Worm (Caenorhabditis elegans) whole organism, young adult: Measurements from ENCODE around the gene ttr-27.

Experiments used
- F37B4.10 ChIP-seq: fragments of 200-800 bp; sonication (Bioruptor generic); IDR thresholded peaks from 2 replicates; pipeline ENCODE4 v1.3.6; 2022; ENCODE audit warnings: missing genetic modification characterization, missing compliant biosample characterization
- F49E8.2 ChIP-seq: sonication (generic microtip); optimal IDR thresholded peaks from 3 replicates; lab custom pipeline; 2017; ENCODE audit warnings: missing genetic modification characterization, mild to moderate bottlenecking, missing compliant biosample characterization, antibody characterized with exemption, moderate library complexity; ENCODE audit not compliant: insufficient read depth
- F57C9.4 ChIP-seq: sonication (generic microtip); optimal IDR thresholded peaks from 2 replicates; lab custom pipeline; 2017; ENCODE audit warnings: mild to moderate bottlenecking, missing genetic modification characterization, missing compliant biosample characterization
- T26A5.8 ChIP-seq: sonication (generic microtip); optimal IDR thresholded peaks from 2 replicates; lab custom pipeline; 2016; ENCODE audit warnings: missing genetic modification characterization, missing compliant biosample characterization
- Y53G8AR.9 ChIP-seq: fragments of 200-800 bp; sonication (Bioruptor generic); conservative IDR thresholded peaks from 2 replicates; pipeline ENCODE4 v1.3.6; 2022; ENCODE audit warnings: missing genetic modification reagents, missing genetic modification characterization, missing compliant biosample characterization
- Y79H2A.3 ChIP-seq: fragments of 200-800 bp; sonication (Bioruptor generic); conservative IDR thresholded peaks from 2 replicates; pipeline ENCODE4 v1.3.6; 2022; ENCODE audit warnings: missing genetic modification reagents, missing genetic modification characterization, missing compliant biosample characterization
- ZK185.1 ChIP-seq: sonication (generic microtip); optimal IDR thresholded peaks from 2 replicates; lab custom pipeline; 2016; ENCODE audit warnings: mild to moderate bottlenecking, missing genetic modification characterization, missing compliant biosample characterization; ENCODE audit not compliant: poor library complexity, severe bottlenecking
- akir-1 ChIP-seq: fragments of 200-800 bp; sonication (Bioruptor generic); optimal IDR thresholded peaks from 2 replicates; lab custom pipeline; 2018; ENCODE audit warnings: mild to moderate bottlenecking, missing genetic modification characterization, moderate library complexity, missing compliant biosample characterization
- aptf-3 ChIP-seq: fragments of 200-800 bp; sonication (Bioruptor generic); IDR thresholded peaks from 2 replicates; pipeline ENCODE4 v1.3.6; 2022; ENCODE audit warnings: missing genetic modification characterization, missing compliant biosample characterization
- bed-1 ChIP-seq: fragments of 200-800 bp; sonication (Bioruptor generic); IDR thresholded peaks from 2 replicates; pipeline ENCODE4 v1.3.6; 2022; ENCODE audit warnings: missing genetic modification reagents, missing genetic modification characterization, missing compliant biosample characterization
- ceh-58 ChIP-seq: fragments of 200-800 bp; sonication (Bioruptor generic); IDR thresholded peaks from 2 replicates; pipeline ENCODE4 v1.3.6; 2022; ENCODE audit warnings: missing genetic modification characterization, missing compliant biosample characterization
- chd-7 ChIP-seq: sonication (generic microtip); optimal IDR thresholded peaks from 2 replicates; lab custom pipeline; 2016; ENCODE audit warnings: mild to moderate bottlenecking, missing genetic modification characterization, moderate library complexity, missing compliant biosample characterization
- dpff-1 ChIP-seq: sonication (generic microtip); optimal IDR thresholded peaks from 2 replicates; lab custom pipeline; 2017; ENCODE audit warnings: mild to moderate bottlenecking, missing genetic modification characterization, missing compliant biosample characterization
- egrh-3 ChIP-seq: fragments of 200-800 bp; sonication (Bioruptor generic); IDR thresholded peaks from 2 replicates; pipeline ENCODE4 v1.3.6; 2022; ENCODE audit warnings: missing genetic modification reagents, missing genetic modification characterization, missing compliant biosample characterization
- ets-4 ChIP-seq: fragments of 200-800 bp; sonication (Bioruptor generic); optimal IDR thresholded peaks from 2 replicates; lab custom pipeline; 2018; ENCODE audit warnings: mild to moderate bottlenecking, missing genetic modification characterization, missing compliant biosample characterization
- gei-17 ChIP-seq: fragments of 200-800 bp; sonication (Bioruptor generic); optimal IDR thresholded peaks from 2 replicates; lab custom pipeline; 2018; ENCODE audit warnings: mild to moderate bottlenecking, missing genetic modification characterization, missing compliant biosample characterization
- hmg-20 ChIP-seq: fragments of 200-800 bp; sonication (Bioruptor generic); IDR thresholded peaks from 2 replicates; pipeline ENCODE4 v1.3.6; 2022; ENCODE audit warnings: missing genetic modification reagents, missing genetic modification characterization, missing compliant biosample characterization
- hrde-1 ChIP-seq: sonication (generic microtip); optimal IDR thresholded peaks from 2 replicates; lab custom pipeline; 2016; ENCODE audit warnings: missing genetic modification characterization, mild to moderate bottlenecking, missing compliant biosample characterization, moderate library complexity, missing genotype, missing genetic modification reagents, borderline replicate concordance
- let-607 ChIP-seq, 2 experiments: fragments of 200-800 bp in 1 of 2; sonication (Bioruptor generic) in 1 of 2; sonication (generic microtip) in 1 of 2; optimal IDR thresholded peaks; 2 replicates each; lab custom pipeline; 2016 to 2018; ENCODE audit warnings: mild to moderate bottlenecking in 2 of 2, missing compliant biosample characterization in 2 of 2, missing genetic modification characterization in 2 of 2, moderate library complexity in 2 of 2, missing genotype in 1 of 2
- lin-35 ChIP-seq, 3 experiments: fragments of 150-350 bp in 2 of 3; sonication (generic microtip) in 1 of 3; optimal IDR thresholded peaks; 2 replicates each; lab custom pipeline; 2014 to 2018; ENCODE audit warnings: missing biosample characterization in 3 of 3, missing genetic modification characterization in 3 of 3, missing genetic modification reagents in 3 of 3
- lin-40 ChIP-seq: sonication (generic microtip); optimal IDR thresholded peaks from 2 replicates; lab custom pipeline; 2016; ENCODE audit warnings: missing genetic modification characterization, mild to moderate bottlenecking, missing compliant biosample characterization, missing genotype, missing genetic modification reagents
- lsy-27 ChIP-seq: sonication (generic microtip); optimal IDR thresholded peaks from 2 replicates; lab custom pipeline; 2017; ENCODE audit warnings: missing genetic modification characterization, mild to moderate bottlenecking, missing compliant biosample characterization, antibody characterized with exemption, missing genotype, borderline replicate concordance; ENCODE audit not compliant: insufficient read depth
- madf-3 ChIP-seq: fragments of 200-800 bp; sonication (Bioruptor generic); IDR thresholded peaks from 2 replicates; pipeline ENCODE4 v1.3.6; 2022; ENCODE audit warnings: missing genetic modification reagents, missing genetic modification characterization, missing compliant biosample characterization
- madf-6 ChIP-seq: fragments of 200-800 bp; sonication (Bioruptor generic); IDR thresholded peaks from 2 replicates; pipeline ENCODE4 v1.3.6; 2022; ENCODE audit warnings: missing genetic modification reagents, missing genetic modification characterization, missing compliant biosample characterization
- mes-4 ChIP-seq: sonication (generic microtip); optimal IDR thresholded peaks from 2 replicates; lab custom pipeline; 2016; ENCODE audit warnings: missing genotype, missing genetic modification characterization, missing compliant biosample characterization
- nfya-1 ChIP-seq: sonication (generic microtip); optimal IDR thresholded peaks from 2 replicates; lab custom pipeline; 2017; ENCODE audit warnings: antibody characterized with exemption, missing compliant biosample characterization, missing genetic modification characterization, borderline replicate concordance; ENCODE audit not compliant: insufficient read depth
- nhr-27 ChIP-seq: fragments of 200-800 bp; sonication (Bioruptor generic); optimal IDR thresholded peaks from 2 replicates; lab custom pipeline; 2018; ENCODE audit warnings: mild to moderate bottlenecking, missing genetic modification characterization, moderate library complexity, missing compliant biosample characterization
- pha-4 ChIP-seq: fragments of 150-350 bp; sonication (generic microtip); optimal IDR thresholded peaks from 2 replicates; lab custom pipeline; 2014; ENCODE audit warnings: missing biosample characterization, missing genetic modification reagents, missing genetic modification characterization
- somi-1 ChIP-seq: fragments of 200-800 bp; sonication (Bioruptor generic); optimal IDR thresholded peaks from 2 replicates; lab custom pipeline; 2018; ENCODE audit warnings: mild to moderate bottlenecking, missing genetic modification characterization, missing compliant biosample characterization
- sptf-2 ChIP-seq: fragments of 200-800 bp; sonication (Bioruptor generic); optimal IDR thresholded peaks from 2 replicates; lab custom pipeline; 2018; ENCODE audit warnings: mild to moderate bottlenecking, missing genetic modification characterization, missing compliant biosample characterization
- tlf-1 ChIP-seq: fragments of 200-800 bp; sonication (Bioruptor generic); optimal IDR thresholded peaks from 2 replicates; lab custom pipeline; 2018; ENCODE audit warnings: mild to moderate bottlenecking, missing genetic modification characterization, missing compliant biosample characterization
- unc-130 ChIP-seq: sonication (generic microtip); optimal IDR thresholded peaks from 2 replicates; lab custom pipeline; 2016; ENCODE audit warnings: missing genetic modification reagents, missing genetic modification characterization, missing compliant biosample characterization
- ztf-25 ChIP-seq: fragments of 200-800 bp; sonication (Bioruptor generic); IDR thresholded peaks from 2 replicates; pipeline ENCODE4 v1.3.6; 2022; ENCODE audit warnings: missing genetic modification reagents, missing genetic modification characterization, missing compliant biosample characterization
- ztf-26 ChIP-seq: sonication (generic microtip); optimal IDR thresholded peaks from 2 replicates; lab custom pipeline; 2017; ENCODE audit warnings: missing genetic modification characterization, missing compliant biosample characterization

Gene ttr-27

ce11 chrV:12896850-12897249 is 7.0 kb downstream of the ttr-27 start:
- no peak for TF ChIP-seq chd-7
- TF ChIP-seq, all 124 proteins: peak for 0

DNA sequence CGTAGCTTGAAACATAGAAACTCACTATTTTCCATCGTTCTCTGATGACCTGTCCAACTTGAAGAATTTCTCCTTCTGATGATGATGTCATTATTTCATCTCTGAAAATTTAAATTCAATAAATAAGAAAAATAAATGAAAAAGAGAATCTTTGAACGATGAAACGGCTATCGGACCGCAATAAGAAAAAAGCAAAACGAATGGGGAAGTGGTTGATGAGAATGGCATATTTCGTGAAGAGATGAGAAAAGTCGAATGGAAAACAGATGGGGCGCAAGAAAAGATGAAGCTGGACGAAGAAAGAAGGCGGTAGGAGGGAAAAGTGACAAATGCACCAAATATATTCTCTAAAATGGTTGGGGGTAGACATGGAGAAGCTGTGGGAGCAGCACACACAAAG is 8.1 kb downstream of the ttr-27 start, which contains the start of gene ttbk-7:
Gene ttbk-7, minus strand, starts transcription at position 101 of the 400 bp plus-strand sequence.
- TF ChIP-seq pha-4: no peak
- TF ChIP-seq ztf-25 (GFP tag; lab: Robert Waterston, UW): no peak
- TF ChIP-seq egrh-3: no peak
- no peak for TF ChIP-seq madf-3 (GFP tag; lab: Robert Waterston, UW)
- no peak for TF ChIP-seq nfya-1
- no peak for TF ChIP-seq ztf-26 (tag; lab: Kevin White, UChicago)
- no peak for TF ChIP-seq lin-40 (tag; lab: Kevin White, UChicago)
- no peak for TF ChIP-seq F49E8.2
- TF ChIP-seq hmg-20 (GFP tag; lab: Robert Waterston, UW): no peak
- TF ChIP-seq bed-1 (GFP tag; lab: Robert Waterston, UW): no peak
- TF ChIP-seq let-607 (tag; optimal IDR thresholded peaks at IDR 0.05; lab: Kevin White, UChicago): no peak
- no peak for TF ChIP-seq Y79H2A.3 (GFP tag; lab: Robert Waterston, UW)
- TF ChIP-seq F37B4.10 (GFP tag; lab: Robert Waterston, UW): no peak
- no peak for TF ChIP-seq ceh-58 (GFP tag; lab: Robert Waterston, UW)
- TF ChIP-seq aptf-3 (GFP tag; lab: Robert Waterston, UW): no peak
- TF ChIP-seq, all 124 proteins: peak for 0

DNA sequence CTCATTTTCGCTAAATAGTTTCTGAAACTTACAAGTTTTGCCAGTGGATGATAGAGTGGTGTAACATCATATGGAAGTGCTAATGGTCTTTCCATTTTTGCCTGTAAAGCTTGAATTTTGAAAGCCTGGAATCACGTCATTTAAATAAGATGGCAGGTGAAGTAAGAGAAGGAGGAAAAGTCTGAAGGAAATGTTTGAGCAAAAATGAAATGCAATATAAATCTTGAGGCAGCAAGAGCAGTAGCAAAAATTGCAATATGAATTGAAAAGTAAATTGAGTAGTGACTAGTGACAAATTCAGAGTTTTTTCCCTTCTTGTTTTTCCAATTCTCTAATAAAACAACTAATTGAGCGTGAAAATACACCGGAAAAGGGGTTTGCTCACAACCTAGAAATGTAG is 18.0 kb downstream of the ttr-27 start, which contains the start of gene glb-24:
Gene glb-24, minus strand, starts transcription at position 101 of the 400 bp plus-strand sequence.
- TF ChIP-seq akir-1 (GFP tag; lab: Kevin White, UChicago) (no peak), madf-6 (GFP tag; lab: Robert Waterston, UW) (no peak)

ce11 chrV:12882370-12882769 is 21.5 kb downstream of the ttr-27 start:
- TF ChIP-seq tlf-1 (GFP tag; lab: Kevin White, UChicago): no peak
- TF ChIP-seq lin-35 (GFP tag; optimal IDR thresholded peaks at IDR 0.05; lab: Kevin White, UChicago): no peak
- TF ChIP-seq unc-130: no peak
- no peak for TF ChIP-seq Y53G8AR.9 (GFP tag; lab: Robert Waterston, UW)
- TF ChIP-seq F37B4.10 (GFP tag; lab: Robert Waterston, UW): no peak
- no peak for TF ChIP-seq ets-4 (GFP tag; lab: Kevin White, UChicago)
- TF ChIP-seq gei-17 (GFP tag; lab: Kevin White, UChicago): no peak
- TF ChIP-seq madf-3 (GFP tag; lab: Robert Waterston, UW): no peak
- TF ChIP-seq mes-4 (tag; lab: Kevin White, UChicago): no peak
- no peak for TF ChIP-seq akir-1 (GFP tag; lab: Kevin White, UChicago)
- no peak for TF ChIP-seq lsy-27 (tag; lab: Kevin White, UChicago)
- no peak for TF ChIP-seq ZK185.1 (tag; lab: Kevin White, UChicago)
- no peak for TF ChIP-seq nhr-27 (tag; lab: Kevin White, UChicago)
- no peak for TF ChIP-seq F57C9.4 (tag; lab: Kevin White, UChicago)
- TF ChIP-seq dpff-1: no peak
- no peak for TF ChIP-seq hrde-1 (tag; lab: Kevin White, UChicago)
- no peak for TF ChIP-seq sptf-2
- TF ChIP-seq somi-1 (GFP tag; lab: Kevin White, UChicago): no peak
- no peak for TF ChIP-seq T26A5.8 (tag; lab: Kevin White, UChicago)
